Fruit fly (Drosophila melanogaster) whole organism, embryonic: Measurements from ENCODE around the gene CG13049.
A peak's percentile ranks its signal among the peaks of the same experiment; 100 is the strongest.

Experiments
- Atf3 ChIP-seq: fragments of 200-800 bp; sonication (Bioruptor generic); optimal IDR thresholded peaks from 3 replicates; lab custom pipeline; 2016; ENCODE audit warnings: missing biosample characterization, missing genetic modification characterization
- CG10565 ChIP-seq: fragments of 200-800 bp; sonication (Bioruptor generic); optimal IDR thresholded peaks from 3 replicates; lab custom pipeline; 2016; ENCODE audit warnings: missing biosample characterization, mild to moderate bottlenecking, missing genetic modification characterization
- CG10979 ChIP-seq: fragments of 200-800 bp; sonication (Bioruptor generic); optimal IDR thresholded peaks from 2 replicates; lab custom pipeline; 2018; ENCODE audit warnings: missing biosample characterization, mild to moderate bottlenecking, missing genetic modification characterization, moderate library complexity
- CG12219 ChIP-seq: fragments of 200-800 bp; sonication (Bioruptor generic); optimal IDR thresholded peaks from 3 replicates; lab custom pipeline; 2018; ENCODE audit warnings: missing biosample characterization, mild to moderate bottlenecking, missing genetic modification characterization
- CG14014 ChIP-seq: fragments of 200-800 bp; sonication (Bioruptor generic); IDR thresholded peaks from 2 replicates; pipeline ENCODE4 v1.3.6; 2022; ENCODE audit warnings: missing biosample characterization, missing genetic modification characterization
- CG14050 ChIP-seq: fragments of 200-800 bp; sonication (Bioruptor generic); IDR thresholded peaks from 3 replicates; pipeline ENCODE4 v1.3.6; 2022; ENCODE audit warnings: missing biosample characterization, missing genetic modification characterization
- CG14441 ChIP-seq: fragments of 200-800 bp; sonication (Bioruptor generic); IDR thresholded peaks from 2 replicates; pipeline ENCODE4 v1.3.6; 2022; ENCODE audit warnings: missing biosample characterization, missing genetic modification characterization
- CG15696 ChIP-seq: fragments of 200-800 bp; sonication (Bioruptor generic); optimal IDR thresholded peaks from 2 replicates; lab custom pipeline; 2019; ENCODE audit warnings: missing biosample characterization, mild to moderate bottlenecking, missing genetic modification characterization, moderate library complexity
- CG18011 ChIP-seq: fragments of 200-800 bp; sonication (Bioruptor generic); optimal IDR thresholded peaks from 2 replicates; lab custom pipeline; 2017; ENCODE audit warnings: missing biosample characterization, missing genetic modification characterization, mild to moderate bottlenecking, moderate library complexity, missing genotype
- CG18262 ChIP-seq: fragments of 200-800 bp; optimal IDR thresholded peaks from 3 replicates; lab custom pipeline; 2019; ENCODE audit warnings: missing biosample characterization, mild to moderate bottlenecking, missing genetic modification characterization, moderate library complexity
- CG18599 ChIP-seq: fragments of 200-800 bp; sonication (Bioruptor generic); optimal IDR thresholded peaks from 3 replicates; lab custom pipeline; 2017; ENCODE audit warnings: missing biosample characterization, missing genetic modification characterization, mild to moderate bottlenecking, moderate library complexity, missing genetic modification reagents
- CG2199 ChIP-seq: fragments of 200-800 bp; sonication (Bioruptor generic); IDR thresholded peaks from 3 replicates; pipeline ENCODE4 v1.3.6; 2022; ENCODE audit warnings: missing biosample characterization, missing genetic modification characterization
- CG2678 ChIP-seq: fragments of 200-800 bp; sonication (Bioruptor generic); optimal IDR thresholded peaks from 3 replicates; lab custom pipeline; 2019; ENCODE audit warnings: missing biosample characterization, mild to moderate bottlenecking, missing genetic modification characterization, moderate library complexity
- CG2712 ChIP-seq: fragments of 200-800 bp; optimal IDR thresholded peaks from 3 replicates; lab custom pipeline; 2019; ENCODE audit warnings: missing biosample characterization, mild to moderate bottlenecking, missing genetic modification characterization, moderate library complexity
- CG3065 ChIP-seq: fragments of 200-800 bp; sonication (Bioruptor generic); optimal IDR thresholded peaks from 2 replicates; lab custom pipeline; 2016; ENCODE audit warnings: missing biosample characterization, missing genetic modification characterization
- CG32772 ChIP-seq: fragments of 200-800 bp; sonication (Bioruptor generic); IDR thresholded peaks from 2 replicates; pipeline ENCODE4 v1.3.6; 2022; ENCODE audit warnings: missing biosample characterization, missing genetic modification characterization
- CG33557 ChIP-seq: fragments of 200-800 bp; sonication (Bioruptor generic); optimal IDR thresholded peaks from 2 replicates; lab custom pipeline; 2019; ENCODE audit warnings: missing biosample characterization, mild to moderate bottlenecking, missing genetic modification characterization, moderate library complexity
- CG43689 ChIP-seq: fragments of 200-800 bp; sonication (Bioruptor generic); IDR thresholded peaks from 2 replicates; pipeline ENCODE4 v1.3.6; 2022; ENCODE audit warnings: missing biosample characterization, missing genetic modification characterization
- CG4424 ChIP-seq: fragments of 200-800 bp; sonication (Bioruptor generic); optimal IDR thresholded peaks from 3 replicates; lab custom pipeline; 2016; ENCODE audit warnings: missing biosample characterization, missing genetic modification characterization
- CG5245 ChIP-seq: fragments of 200-800 bp; sonication (Bioruptor generic); optimal IDR thresholded peaks from 3 replicates; lab custom pipeline; 2016; ENCODE audit warnings: missing biosample characterization, missing genetic modification characterization
- CG6683 ChIP-seq: fragments of 200-800 bp; sonication (Bioruptor generic); optimal IDR thresholded peaks from 2 replicates; lab custom pipeline; 2017; ENCODE audit warnings: missing biosample characterization, mild to moderate bottlenecking, missing genetic modification characterization, missing genetic modification reagents
- CG7357 ChIP-seq: fragments of 200-800 bp; sonication (Bioruptor generic); IDR thresholded peaks from 3 replicates; pipeline ENCODE4 v1.3.6; 2022; ENCODE audit warnings: missing biosample characterization, missing genetic modification characterization
- CG8944 ChIP-seq: fragments of 200-800 bp; sonication (Bioruptor generic); optimal IDR thresholded peaks from 3 replicates; lab custom pipeline; 2016; ENCODE audit warnings: missing biosample characterization, missing genetic modification characterization
- GATAe ChIP-seq: fragments of 200-800 bp; sonication (Bioruptor generic); conservative IDR thresholded peaks from 2 replicates; pipeline ENCODE4 v1.3.6; 2022; ENCODE audit warnings: missing biosample characterization, missing genetic modification characterization
- H2.0 ChIP-seq: fragments of 200-800 bp; sonication (Bioruptor generic); IDR thresholded peaks from 2 replicates; pipeline ENCODE4 v1.3.6; 2022; ENCODE audit warnings: missing biosample characterization, missing genetic modification characterization
- HmgD ChIP-seq: fragments of 200-800 bp; sonication (Bioruptor generic); optimal IDR thresholded peaks from 3 replicates; lab custom pipeline; 2016; ENCODE audit warnings: missing biosample characterization, missing genetic modification characterization
- Hr3 ChIP-seq: fragments of 200-800 bp; sonication (Bioruptor generic); optimal IDR thresholded peaks from 3 replicates; lab custom pipeline; 2016; ENCODE audit warnings: missing biosample characterization, missing genetic modification characterization
- Kr ChIP-seq: fragments of 200-800 bp; sonication (Bioruptor generic); optimal IDR thresholded peaks from 2 replicates; lab custom pipeline; 2017; ENCODE audit warnings: missing biosample characterization, mild to moderate bottlenecking, missing genetic modification characterization
- Lhr ChIP-seq: fragments of 200-800 bp; sonication (Bioruptor generic); optimal IDR thresholded peaks from 3 replicates; lab custom pipeline; 2017; ENCODE audit warnings: mild to moderate bottlenecking, missing biosample characterization, missing genetic modification reagents, missing genetic modification characterization
- Max ChIP-seq: fragments of 200-800 bp; sonication (Bioruptor generic); optimal IDR thresholded peaks from 2 replicates; lab custom pipeline; 2016; ENCODE audit warnings: missing biosample characterization, mild to moderate bottlenecking, missing genetic modification characterization
- ap ChIP-seq: fragments of 200-800 bp; sonication (Bioruptor generic); IDR thresholded peaks from 2 replicates; pipeline ENCODE4 v1.3.6; 2022; ENCODE audit warnings: missing biosample characterization, missing genetic modification characterization
- bowl ChIP-seq: fragments of 200-800 bp; sonication (Bioruptor generic); IDR thresholded peaks from 2 replicates; pipeline ENCODE4 v1.3.6; 2022; ENCODE audit warnings: missing biosample characterization, missing genetic modification characterization
- br ChIP-seq: fragments of >200 bp; optimal IDR thresholded peaks from 2 replicates; lab custom pipeline; 2017
- dm ChIP-seq: fragments of 200-800 bp; sonication (Bioruptor generic); optimal IDR thresholded peaks from 3 replicates; lab custom pipeline; 2016; ENCODE audit warnings: missing biosample characterization, missing genetic modification characterization
- dmrt99B ChIP-seq: fragments of 200-800 bp; sonication (Bioruptor generic); optimal IDR thresholded peaks from 2 replicates; lab custom pipeline; 2018; ENCODE audit warnings: missing biosample characterization, mild to moderate bottlenecking, missing genetic modification characterization, moderate library complexity
- en ChIP-seq: fragments of 200-800 bp; sonication (Bioruptor generic); optimal IDR thresholded peaks from 2 replicates; lab custom pipeline; 2016; ENCODE audit warnings: missing biosample characterization, missing genetic modification characterization
- esg ChIP-seq: fragments of 200-800 bp; sonication (Bioruptor generic); conservative IDR thresholded peaks from 2 replicates; pipeline ENCODE4 v1.3.6; 2022; ENCODE audit warnings: missing biosample characterization, missing genetic modification characterization
- fu2 ChIP-seq: fragments of 200-800 bp; sonication (Bioruptor generic); optimal IDR thresholded peaks from 2 replicates; lab custom pipeline; 2016; ENCODE audit warnings: missing biosample characterization, missing genetic modification characterization
- gsb ChIP-seq: fragments of 200-800 bp; sonication (Bioruptor generic); IDR thresholded peaks from 2 replicates; pipeline ENCODE4 v1.3.6; 2022; ENCODE audit warnings: missing biosample characterization, missing genetic modification characterization
- her ChIP-seq: fragments of 200-800 bp; sonication (Bioruptor generic); optimal IDR thresholded peaks from 2 replicates; lab custom pipeline; 2016; ENCODE audit warnings: missing biosample characterization, missing genetic modification characterization
- jumu ChIP-seq: fragments of 200-800 bp; sonication (Bioruptor generic); optimal IDR thresholded peaks from 3 replicates; lab custom pipeline; 2016; ENCODE audit warnings: missing biosample characterization, missing genetic modification characterization
- kay ChIP-seq: fragments of 200-800 bp; sonication (Bioruptor generic); optimal IDR thresholded peaks from 2 replicates; lab custom pipeline; 2016; ENCODE audit warnings: missing biosample characterization, missing genetic modification characterization
- lmd ChIP-seq: fragments of 200-800 bp; sonication (Bioruptor generic); IDR thresholded peaks from 2 replicates; pipeline ENCODE4 v1.3.6; 2022; ENCODE audit warnings: missing biosample characterization, missing genetic modification characterization
- otp ChIP-seq: fragments of 200-800 bp; sonication (Bioruptor generic); IDR thresholded peaks from 3 replicates; pipeline ENCODE4, ENCODE4 v1.3.6; 2022; ENCODE audit warnings: missing biosample characterization, missing genetic modification characterization
- peb ChIP-seq: fragments of 200-800 bp; sonication (Bioruptor generic); IDR thresholded peaks from 2 replicates; pipeline ENCODE4 v1.3.6; 2022; ENCODE audit warnings: missing biosample characterization, missing genetic modification characterization
- salm ChIP-seq: fragments of 200-800 bp; sonication (Bioruptor generic); optimal IDR thresholded peaks from 2 replicates; lab custom pipeline; 2018; ENCODE audit warnings: missing biosample characterization, mild to moderate bottlenecking, missing genetic modification characterization
- sima ChIP-seq: fragments of 200-800 bp; sonication (Bioruptor generic); optimal IDR thresholded peaks from 2 replicates; lab custom pipeline; 2016; ENCODE audit warnings: missing biosample characterization, missing genetic modification characterization
- sqz ChIP-seq: fragments of 200-800 bp; sonication (Bioruptor generic); optimal IDR thresholded peaks from 3 replicates; lab custom pipeline; 2018; ENCODE audit warnings: missing biosample characterization, mild to moderate bottlenecking, missing genetic modification characterization
- tgo ChIP-seq: fragments of 200-800 bp; sonication (Bioruptor generic); IDR thresholded peaks from 3 replicates; pipeline ENCODE4 v1.3.6; 2022; ENCODE audit warnings: missing biosample characterization, missing genetic modification characterization
- trem ChIP-seq: fragments of 200-800 bp; optimal IDR thresholded peaks from 3 replicates; lab custom pipeline; 2019; ENCODE audit warnings: missing biosample characterization, mild to moderate bottlenecking, missing genetic modification characterization, moderate library complexity
- z ChIP-seq: fragments of 200-800 bp; sonication (Bioruptor generic); IDR thresholded peaks from 3 replicates; pipeline ENCODE4 v1.3.6; 2022; ENCODE audit warnings: missing biosample characterization, missing genetic modification characterization

The CG13049 gene

dm6 chr3L:16328207-16328891, 46.6 kb upstream of the CG13049 start, which contains the start of gene CG13058 (continued):
- TF ChIP-seq kay (GFP tag; lab: Kevin White, UChicago) (no peak), Max (GFP tag; lab: Kevin White, UChicago) (peak; percentile 18), CG2712 (no peak), CG10565 (GFP tag; lab: Kevin White, UChicago) (no peak), CG12219 (peak; percentile 74), en (no peak), dmrt99B (tag; lab: Kevin White, UChicago) (peak; percentile 77), CG6683 (GFP tag; lab: Kevin White, UChicago) (no peak), trem (tag; lab: Kevin White, UChicago) (no peak), gsb (GFP tag; lab: Robert Waterston, UW) (peak; percentile 52; the same call in 1 of the 2 replicates), CG18011 (no peak), z (GFP tag; lab: Robert Waterston, UW) (no peak), CG4424 (GFP tag; lab: Kevin White, UChicago) (peak; percentile 22), CG43689 (GFP tag; lab: Robert Waterston, UW) (peak; percentile 52; the same call in 1 of the 2 replicates), CG3065 (no peak), CG10979 (no peak), Hr3 (peak; percentile 48), bowl (GFP tag; lab: Robert Waterston, UW) (peak; percentile 77), CG2199 (GFP tag; lab: Robert Waterston, UW) (no peak), CG5245 (GFP tag; lab: Kevin White, UChicago) (peak; percentile 21), ap (peak; percentile 59), CG14050 (GFP tag; lab: Robert Waterston, UW) (peak; percentile 76), Lhr (GFP tag; lab: Kevin White, UChicago) (no peak), tgo (GFP tag; lab: Robert Waterston, UW) (peak; percentile 52; the same call in 2 of the 3 replicates), peb (GFP tag; lab: Robert Waterston, UW) (no peak), br (lab: Kevin White, UChicago) (no peak), CG33557 (no peak), otp (GFP tag; lab: Robert Waterston, UW) (peak; percentile 71), CG2678 (tag; lab: Kevin White, UChicago) (peak; percentile 78), CG14014 (GFP tag; lab: Robert Waterston, UW) (peak; percentile 82), salm (tag; lab: Kevin White, UChicago) (no peak), sima (GFP tag; lab: Kevin White, UChicago) (no peak), fu2 (GFP tag; lab: Kevin White, UChicago) (peak; percentile 47), her (GFP tag; lab: Kevin White, UChicago) (peak; percentile 2), CG18599 (GFP tag; lab: Kevin White, UChicago) (peak; percentile 78), jumu (GFP tag; lab: Kevin White, UChicago) (no peak), Kr (GFP tag; lab: Kevin White, UChicago) (no peak), CG32772 (GFP tag; lab: Robert Waterston, UW) (no peak), H2.0 (GFP tag; lab: Robert Waterston, UW) (peak; percentile 81), GATAe (GFP tag; lab: Robert Waterston, UW) (no peak), CG18262 (tag; lab: Kevin White, UChicago) (no peak), CG14441 (GFP tag; lab: Robert Waterston, UW) (0 out of 2 replicates have a peak, but pooled peaks have one; percentile 41), CG8944 (GFP tag; lab: Kevin White, UChicago) (peak; percentile 36), CG7357 (GFP tag; lab: Robert Waterston, UW) (0 out of 3 replicates have a peak, but pooled peaks have one; percentile 41), Atf3 (peak; percentile 44), lmd (peak; percentile 67), CG15696 (tag; lab: Kevin White, UChicago) (no peak), HmgD (no peak), dm (peak; percentile 45), esg (GFP tag; lab: Robert Waterston, UW) (peak; percentile 81), sqz (no peak)
